Fruit fly (Drosophila melanogaster): ENCODE data around the gene Jon66Ci.

- TF ChIP-seq tj (GFP tag; optimal IDR thresholded peaks at IDR 0.05) (no peak), Mnt (GFP tag; optimal IDR thresholded peaks at IDR 0.05) (no peak), CG1620 (GFP tag; optimal IDR thresholded peaks at IDR 0.05) (no peak), CG33017 (tag; optimal IDR thresholded peaks at IDR 0.05) (no peak), pad (GFP tag; optimal IDR thresholded peaks at IDR 0.05) (no peak), bab1 (GFP tag; optimal IDR thresholded peaks at IDR 0.05) (no peak), CG7045 (GFP tag; optimal IDR thresholded peaks at IDR 0.05) (no peak), Clk (GFP tag; optimal IDR thresholded peaks at IDR 0.05) (no peak), Crg-1 (GFP tag; optimal IDR thresholded peaks at IDR 0.05) (no peak), cnc (optimal IDR thresholded peaks at IDR 0.05) (no peak), kay (GFP tag; ENCODE audit: borderline replicate concordance) (no peak), CG14711 (tag; optimal IDR thresholded peaks at IDR 0.05) (no peak), CG12768 (GFP tag; optimal IDR thresholded peaks at IDR 0.05) (no peak)
Observed at dm6 chr3L:8347346-8347745, 44.0 kb upstream of the Jon66Ci start.
